Fruit fly (Drosophila melanogaster): Measurements from ENCODE around the gene Blos3.

Gene Blos3

dm6 chr3L:18890283-18891175 lies 20.5 kb downstream of the Blos3 start, which contains the start of gene CG3961 (continued):
- TF ChIP-seq CG11247 (GFP tag; IDR thresholded peaks at IDR 0.05) (peak; percentile 65), CG7556 (GFP tag; optimal IDR thresholded peaks at IDR 0.05) (peak; percentile 100), Optix (GFP tag; IDR thresholded peaks at IDR 0.05) (no peak), Rx (GFP tag; IDR thresholded peaks at IDR 0.05) (peak; percentile 64), CG10565 (GFP tag; optimal IDR thresholded peaks at IDR 0.05) (peak; percentile 71), B-H1 (GFP tag; IDR thresholded peaks at IDR 0.05) (peak; percentile 83; the same call in 2 of the 3 replicates), btn (GFP tag; optimal IDR thresholded peaks at IDR 0.05) (peak; percentile 49), CG7987 (GFP tag; optimal IDR thresholded peaks at IDR 0.05) (peak; percentile 90), HmgZ (tag; optimal IDR thresholded peaks at IDR 0.05) (peak; percentile 95), CG17328 (GFP tag; IDR thresholded peaks at IDR 0.05) (peak; percentile 92), Ssrp (tag; optimal IDR thresholded peaks at IDR 0.05) (peak; percentile 99), CG4730 (GFP tag; IDR thresholded peaks at IDR 0.05) (peak; percentile 82), Gug (GFP tag; IDR thresholded peaks at IDR 0.05) (peak; percentile 81), Dp (GFP tag; optimal IDR thresholded peaks at IDR 0.05) (peak; percentile 20), CG6791 (GFP tag; IDR thresholded peaks at IDR 0.05; ENCODE audit: partially characterized antibody) (0 out of 3 replicates have a peak, but pooled peaks have one; percentile 21), CG30020 (tag; optimal IDR thresholded peaks at IDR 0.05) (peak; percentile 90), CG9215 (GFP tag; IDR thresholded peaks at IDR 0.05) (peak; percentile 91), CG8765 (GFP tag; IDR thresholded peaks at IDR 0.05) (peak; percentile 45; the same call in 1 of the 2 replicates), Side (GFP tag; optimal IDR thresholded peaks at IDR 0.05) (peak; percentile 40), run (tag; optimal IDR thresholded peaks at IDR 0.05) (peak; percentile 97), hb (GFP tag; IDR thresholded peaks at IDR 0.05; ENCODE audit: partially characterized antibody) (0 out of 3 replicates have a peak, but pooled peaks have one; percentile 32), CG32767 (GFP tag; IDR thresholded peaks at IDR 0.05) (peak; percentile 94), CG7839 (tag; optimal IDR thresholded peaks at IDR 0.05) (peak; percentile 99), z (GFP tag; IDR thresholded peaks at IDR 0.05) (0 out of 3 replicates have a peak, but pooled peaks have one; percentile 10), CG9609 (GFP tag; optimal IDR thresholded peaks at IDR 0.05) (peak; percentile 83), HLH54F (GFP tag; optimal IDR thresholded peaks at IDR 0.05) (peak; percentile 75), CG13775 (GFP tag; optimal IDR thresholded peaks at IDR 0.05) (peak; percentile 98), CG8281 (tag; optimal IDR thresholded peaks at IDR 0.05) (peak; percentile 91), pan (optimal IDR thresholded peaks at IDR 0.05) (no peak), pan (GFP tag; optimal IDR thresholded peaks at IDR 0.05 in 1 of 2, IDR thresholded peaks at IDR 0.05 in 1 of 2) (peak in 1 of 2 experiments; percentile 93), yki (optimal IDR thresholded peaks at IDR 0.05) (peak; percentile 49), Dbx (GFP tag; IDR thresholded peaks at IDR 0.05) (peak; percentile 80), grau (tag; optimal IDR thresholded peaks at IDR 0.05) (peak; percentile 98), Camta (GFP tag; optimal IDR thresholded peaks at IDR 0.05) (peak; percentile 90), MESR4 (GFP tag; optimal IDR thresholded peaks at IDR 0.05) (peak; percentile 31), unpg (GFP tag; optimal IDR thresholded peaks at IDR 0.05) (peak; percentile 96), Elba2 (GFP tag; optimal IDR thresholded peaks at IDR 0.05) (no peak), Trl (optimal IDR thresholded peaks at IDR 0.05) (peak; percentile 79 to 92), Trl (GFP tag; optimal IDR thresholded peaks at IDR 0.05) (peak; percentile 83), CG4282 (GFP tag; optimal IDR thresholded peaks at IDR 0.05) (peak; percentile 2), so (GFP tag; IDR thresholded peaks at IDR 0.05) (peak; percentile 95), lov (optimal IDR thresholded peaks at IDR 0.05) (no peak), lov (GFP tag; IDR thresholded peaks at IDR 0.05) (0 out of 3 replicates have a peak, but pooled peaks have one; percentile 39), Dref (GFP tag; IDR thresholded peaks at IDR 0.05) (no peak), Hmx (GFP tag; optimal IDR thresholded peaks at IDR 0.05) (peak; percentile 77), MTF-1 (GFP tag; optimal IDR thresholded peaks at IDR 0.05; ENCODE audit: borderline replicate concordance) (peak; percentile 78), phol (tag; optimal IDR thresholded peaks at IDR 0.05) (peak; percentile 99), CG6175 (GFP tag; IDR thresholded peaks at IDR 0.05) (no peak), CG8089 (GFP tag; optimal IDR thresholded peaks at IDR 0.05) (peak; percentile 83), trh (GFP tag; optimal IDR thresholded peaks at IDR 0.05) (peak; percentile 92)
